Worm (Caenorhabditis elegans): ENCODE results near the gene C04A11.5.

Gene C04A11.5

ce11 chrX:13665447-13665846 is 1.1 kb downstream of the C04A11.5 start (continued):
- TF ChIP-seq ZK546.5 (tag; optimal IDR thresholded peaks at IDR 0.05) (peak in 1 of 2 experiments; percentile 35), nhr-42 (GFP tag; IDR thresholded peaks at IDR 0.05) (peak; percentile 91), arid-1 (GFP tag; conservative IDR thresholded peaks at IDR 0.05) (peak; percentile 95), aha-1 (tag) (peak; percentile 97), lin-39 (tag; optimal IDR thresholded peaks at IDR 0.05) (no peak), pha-4 (GFP tag; IDR thresholded peaks at IDR 0.05) (peak; percentile 96), pha-4 (tag; optimal IDR thresholded peaks at IDR 0.05) (peak; percentile 5), daf-16 (GFP tag; optimal IDR thresholded peaks at IDR 0.05) (peak; percentile 88 to 98), daf-16 (tag; optimal IDR thresholded peaks at IDR 0.05) (peak; percentile 80), jun-1 (tag; optimal IDR thresholded peaks at IDR 0.05) (peak; percentile 82), lin-1 (GFP tag; IDR thresholded peaks at IDR 0.05) (peak; percentile 92), hif-1 (tag; optimal IDR thresholded peaks at IDR 0.05) (peak; percentile 72 to 79), zip-2 (tag; optimal IDR thresholded peaks at IDR 0.05) (peak; percentile 66)

ce11 chrX:13666864-13667263 is 2.5 kb downstream of the C04A11.5 start:
- TF ChIP-seq D1046.2 (GFP tag; IDR thresholded peaks at IDR 0.05) (no peak), ces-1 (GFP tag; optimal IDR thresholded peaks at IDR 0.05) (no peak), pha-4 (GFP tag; IDR thresholded peaks at IDR 0.05) (no peak), pha-4 (tag; optimal IDR thresholded peaks at IDR 0.05) (no peak), unc-62 (GFP tag; optimal IDR thresholded peaks at IDR 0.05 in 1 of 2) (peak in 1 of 2 experiments; percentile 90), unc-62 (tag; optimal IDR thresholded peaks at IDR 0.05) (no peak), lim-7 (GFP tag; IDR thresholded peaks at IDR 0.05) (no peak)

- no peak for TF ChIP-seq nhr-237 (tag; optimal IDR thresholded peaks at IDR 0.05)
- TF ChIP-seq unc-62 (GFP tag; optimal IDR thresholded peaks at IDR 0.05 in 1 of 2): peak in 1 of 2 experiments; percentile 19
- no peak for TF ChIP-seq unc-62 (tag; optimal IDR thresholded peaks at IDR 0.05)
Observed at ce11 chrX:13668728-13669127, 4.3 kb downstream of the C04A11.5 start, which contains the start of gene C04A11.2. C04A11.2 (minus strand) TSS chrX:13668828.

ce11 chrX:13669641-13670040 is 5.3 kb downstream of the C04A11.5 start:
- TF ChIP-seq duxl-1 (tag; optimal IDR thresholded peaks at IDR 0.05; ENCODE audit: poor library complexity) (no peak), zip-11 (GFP tag; IDR thresholded peaks at IDR 0.05) (no peak), lin-1 (GFP tag; IDR thresholded peaks at IDR 0.05) (no peak), set-16 (GFP tag; IDR thresholded peaks at IDR 0.05) (no peak), nhr-6 (tag; optimal IDR thresholded peaks at IDR 0.05) (no peak), ZK546.5 (tag; optimal IDR thresholded peaks at IDR 0.05) (no peak), lsy-2 (tag; optimal IDR thresholded peaks at IDR 0.05) (peak in 1 of 2 experiments; percentile 44), sdz-12 (GFP tag; optimal IDR thresholded peaks at IDR 0.05) (no peak), R02D3.7 (tag; optimal IDR thresholded peaks at IDR 0.05) (no peak), dve-1 (tag; optimal IDR thresholded peaks at IDR 0.05; ENCODE audit: insufficient read depth) (peak; percentile 75), nhr-77 (tag; optimal IDR thresholded peaks at IDR 0.05) (no peak), nhr-11 (tag; optimal IDR thresholded peaks at IDR 0.05) (no peak), ama-1 (optimal IDR thresholded peaks at IDR 0.05) (no peak), ceh-28 (tag; optimal IDR thresholded peaks at IDR 0.05) (no peak), mes-2 (tag; optimal IDR thresholded peaks at IDR 0.05; ENCODE audit: poor library complexity, severe bottlenecking) (peak; percentile 63), nhr-25 (tag; optimal IDR thresholded peaks at IDR 0.05; ENCODE audit: borderline replicate concordance, insufficient read depth) (no peak), ceh-82 (tag; optimal IDR thresholded peaks at IDR 0.05) (no peak), mxl-2 (GFP tag; conservative IDR thresholded peaks at IDR 0.05) (no peak), zfp-2 (tag; optimal IDR thresholded peaks at IDR 0.05) (no peak), dmd-9 (GFP tag; IDR thresholded peaks at IDR 0.05) (no peak), madf-5 (GFP tag; IDR thresholded peaks at IDR 0.05) (no peak), skn-1 (tag; optimal IDR thresholded peaks at IDR 0.05) (no peak), F49E8.2 (tag; optimal IDR thresholded peaks at IDR 0.05; ENCODE audit: borderline replicate concordance) (no peak), T26A8.4 (GFP tag; IDR thresholded peaks at IDR 0.05) (no peak), lin-39 (tag; optimal IDR thresholded peaks at IDR 0.05) (no peak), nhr-237 (tag; optimal IDR thresholded peaks at IDR 0.05) (no peak), php-3 (GFP tag; IDR thresholded peaks at IDR 0.05) (no peak), ctbp-1 (GFP tag; IDR thresholded peaks at IDR 0.05) (no peak), pha-4 (GFP tag; IDR thresholded peaks at IDR 0.05) (peak; percentile 53; the same call in 1 of the 2 replicates), pha-4 (tag; optimal IDR thresholded peaks at IDR 0.05) (peak; percentile 65), mep-1 (tag; optimal IDR thresholded peaks at IDR 0.05) (peak; percentile 62), F10B5.3 (tag; optimal IDR thresholded peaks at IDR 0.05) (no peak), fos-1 (tag; optimal IDR thresholded peaks at IDR 0.05) (no peak)
